Fruit fly (Drosophila melanogaster) whole organism, adult: ENCODE measurements around the gene edin.

Experiments used
- cnc ChIP-seq, 2 experiments: fragments of >200 bp; optimal IDR thresholded peaks; 2 replicates each; lab custom pipeline; 2017
- kay ChIP-seq: fragments of 200-800 bp; sonication (Bioruptor generic); peaks from one replicate; lab custom pipeline; 2016; ENCODE audit warnings: missing biosample characterization, missing genetic modification characterization, borderline replicate concordance
- ovo ChIP-seq: fragments of 200-800 bp; sonication (Bioruptor generic); optimal IDR thresholded peaks from 2 replicates; lab custom pipeline; 2016; ENCODE audit warnings: missing biosample characterization, missing genetic modification characterization

DNA sequence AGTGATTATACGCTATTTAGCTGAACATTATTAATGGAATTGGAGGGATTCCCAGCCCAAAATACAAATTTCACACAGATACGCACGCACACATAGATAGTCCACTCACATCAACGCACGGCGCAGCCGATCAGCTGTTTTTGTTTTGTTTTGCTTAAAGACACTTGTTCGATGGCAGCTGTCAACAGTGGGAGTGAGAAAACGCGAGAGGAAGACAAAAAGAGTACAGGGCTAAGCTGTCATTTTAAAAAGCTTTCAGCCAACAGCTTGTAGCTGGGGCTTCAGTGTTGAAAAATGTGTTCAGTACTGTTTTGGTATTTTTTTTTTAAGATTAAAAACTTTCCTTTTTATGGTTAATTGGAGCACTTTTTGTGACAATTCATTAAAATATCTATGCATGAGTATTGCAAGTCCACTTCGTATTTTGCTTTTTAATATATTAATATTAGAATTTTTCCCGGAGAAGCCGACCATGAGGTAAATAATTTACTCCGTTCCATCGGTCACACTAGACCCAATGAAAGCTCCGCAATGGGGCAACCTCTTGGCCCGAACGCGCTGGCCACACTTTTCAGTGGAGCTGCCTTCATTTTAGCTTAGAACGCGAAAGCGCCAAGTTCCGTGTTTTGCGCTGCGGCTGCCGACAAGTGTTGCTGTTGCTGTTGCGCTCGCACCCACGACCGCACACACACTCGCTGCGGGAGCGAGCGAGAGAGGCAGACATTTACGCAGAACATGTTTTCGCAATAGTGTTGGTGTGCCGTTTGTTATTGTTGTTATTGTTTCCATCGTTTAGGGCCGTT is 38.4 kb downstream of the edin start:
- TF ChIP-seq kay (GFP tag; lab: Kevin White, UChicago) (no peak), cnc (optimal IDR thresholded peaks at IDR 0.05; lab: Kevin White, UChicago) (no peak), ovo (GFP tag; lab: Kevin White, UChicago) (peak; percentile 81)
